Worm (Caenorhabditis elegans): ENCODE data around the gene F38B2.4.

DNA sequence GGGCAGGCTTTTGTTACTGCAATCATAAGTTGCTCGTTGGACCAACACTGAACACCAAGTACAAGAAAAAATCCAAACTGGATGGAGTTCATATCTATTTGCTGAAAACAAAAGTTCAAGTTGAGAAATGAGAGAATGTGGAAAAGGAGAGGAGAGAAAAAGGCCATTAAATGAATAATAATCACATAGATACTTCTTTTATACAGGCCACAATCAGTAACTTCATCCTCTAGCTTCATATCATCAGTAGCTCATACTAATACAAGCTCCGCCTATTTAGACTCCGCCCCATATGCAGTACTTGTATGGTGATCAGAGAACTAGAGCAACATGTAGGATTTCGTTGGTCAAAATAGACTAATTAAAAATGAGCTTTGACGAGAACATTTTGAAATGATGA, 8.2 kb downstream of the F38B2.4 start, which contains the start of gene F38B2.2:
- TF ChIP-seq him-1 (tag; optimal IDR thresholded peaks at IDR 0.05): no peak
- no peak for TF ChIP-seq dao-5 (tag; optimal IDR thresholded peaks at IDR 0.05)
